Fruit fly (Drosophila melanogaster) whole organism, adult: ENCODE measurements around the gene CG14302.

Experiments
- CG12768 ChIP-seq: fragments of 200-800 bp; sonication (Bioruptor generic); optimal IDR thresholded peaks from 2 replicates; lab custom pipeline; 2017; ENCODE audit warnings: missing biosample characterization, missing genetic modification characterization, mild to moderate bottlenecking, moderate library complexity, missing genetic modification reagents
- CG14711 ChIP-seq: fragments of 200-800 bp; sonication (Bioruptor generic); optimal IDR thresholded peaks from 2 replicates; lab custom pipeline; 2018; ENCODE audit warnings: missing biosample characterization, mild to moderate bottlenecking, missing genetic modification characterization, moderate library complexity
- CG5204 ChIP-seq: fragments of 200-800 bp; sonication (Bioruptor generic); optimal IDR thresholded peaks from 2 replicates; lab custom pipeline; 2016; ENCODE audit warnings: missing biosample characterization, missing genetic modification characterization
- CG7101 ChIP-seq: fragments of 200-800 bp; sonication (Bioruptor generic); optimal IDR thresholded peaks from 2 replicates; lab custom pipeline; 2018; ENCODE audit warnings: missing biosample characterization, mild to moderate bottlenecking, missing genetic modification characterization, moderate library complexity
- Crg-1 ChIP-seq: fragments of 200-800 bp; sonication (Bioruptor generic); optimal IDR thresholded peaks from 2 replicates; lab custom pipeline; 2016; ENCODE audit warnings: missing biosample characterization, missing genetic modification characterization
- bab1 ChIP-seq: fragments of 200-800 bp; sonication (Bioruptor generic); optimal IDR thresholded peaks from 3 replicates; lab custom pipeline; 2019; ENCODE audit warnings: missing biosample characterization, mild to moderate bottlenecking, missing genetic modification characterization, moderate library complexity
- kay ChIP-seq: fragments of 200-800 bp; sonication (Bioruptor generic); peaks from one replicate; lab custom pipeline; 2016; ENCODE audit warnings: missing biosample characterization, missing genetic modification characterization, borderline replicate concordance
- ovo ChIP-seq: fragments of 200-800 bp; sonication (Bioruptor generic); optimal IDR thresholded peaks from 2 replicates; lab custom pipeline; 2016; ENCODE audit warnings: missing biosample characterization, missing genetic modification characterization

dm6 chr3R:18728368-18728767 lies 4.1 kb upstream of the CG14302 start, which contains the start of gene CG7715:
- TF ChIP-seq ovo (GFP tag; lab: Kevin White, UChicago) (no peak), CG14711 (tag; lab: Kevin White, UChicago) (no peak), CG5204 (no peak), bab1 (no peak), Crg-1 (GFP tag; lab: Kevin White, UChicago) (no peak), kay (GFP tag; lab: Kevin White, UChicago) (no peak), CG12768 (GFP tag; lab: Kevin White, UChicago) (no peak), CG7101 (tag; lab: Kevin White, UChicago) (no peak)
